Worm (Caenorhabditis elegans): ENCODE results near the gene lst-5.

Gene lst-5

DNA sequence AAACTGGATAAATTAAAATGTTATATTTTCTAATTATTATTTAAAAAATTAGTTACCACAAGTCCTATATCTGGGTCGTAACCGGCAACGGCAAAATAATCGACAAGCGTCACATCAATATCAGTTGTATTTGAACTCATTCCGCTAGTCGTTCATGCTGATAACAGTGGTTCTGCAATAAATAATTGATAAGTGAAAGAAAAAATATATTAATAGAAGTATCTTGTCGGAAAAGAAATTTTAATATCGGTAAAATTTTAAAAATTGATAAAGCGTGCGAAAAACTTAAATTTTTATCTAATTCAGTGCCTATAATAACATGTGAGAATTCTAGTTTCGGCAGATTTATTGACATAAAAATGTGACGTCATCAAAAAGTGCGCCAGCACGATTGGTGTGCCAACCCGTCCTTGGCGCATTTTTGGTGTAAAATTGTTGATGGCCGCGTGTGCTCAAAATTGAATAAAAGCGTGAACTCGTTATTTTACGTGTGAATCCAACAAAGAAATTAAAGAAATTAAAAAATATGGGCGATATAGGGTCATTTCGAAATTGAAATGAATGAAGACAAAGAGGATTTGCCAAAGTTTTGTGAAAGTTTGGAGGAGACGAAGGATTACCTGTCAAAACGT, at the start of gene lst-5, which contains the start of gene lst-6 (continued):
- TF ChIP-seq ceh-63 (GFP tag; optimal IDR thresholded peaks at IDR 0.05) (no peak), dpl-1 (GFP tag; optimal IDR thresholded peaks at IDR 0.05) (peak; percentile 34 to 77 (median 73)), egl-27 (tag; optimal IDR thresholded peaks at IDR 0.05) (no peak), aha-1 (tag; optimal IDR thresholded peaks at IDR 0.05) (no peak), nhr-71 (tag; optimal IDR thresholded peaks at IDR 0.05) (peak; percentile 84), isw-1 (GFP tag; IDR thresholded peaks at IDR 0.05) (peak; percentile 58), ets-5 (GFP tag; IDR thresholded peaks at IDR 0.05) (no peak), lin-13 (GFP tag; optimal IDR thresholded peaks at IDR 0.05) (peak; percentile 24), snpc-4 (tag; optimal IDR thresholded peaks at IDR 0.05) (peak; percentile 56), fkh-10 (GFP tag; optimal IDR thresholded peaks at IDR 0.05) (peak; percentile 47), C16A3.4 (tag; optimal IDR thresholded peaks at IDR 0.05) (peak; percentile 69), tlp-1 (tag; optimal IDR thresholded peaks at IDR 0.05) (no peak), mdl-1 (tag; optimal IDR thresholded peaks at IDR 0.05) (peak in 1 of 2 experiments; percentile 42), unc-98 (GFP tag; IDR thresholded peaks at IDR 0.05) (no peak), pag-3 (tag; optimal IDR thresholded peaks at IDR 0.05; ENCODE audit: borderline replicate concordance, insufficient read depth) (no peak), unc-30 (tag; optimal IDR thresholded peaks at IDR 0.05) (no peak), dsc-1 (tag; optimal IDR thresholded peaks at IDR 0.05) (peak; percentile 70), ceh-88 (GFP tag; IDR thresholded peaks at IDR 0.05) (peak; percentile 62), pqm-1 (tag; optimal IDR thresholded peaks at IDR 0.05) (no peak), ztf-11 (tag; optimal IDR thresholded peaks at IDR 0.05) (no peak), lsy-2 (tag; optimal IDR thresholded peaks at IDR 0.05) (peak; percentile 80 to 85), lin-14 (GFP tag; optimal IDR thresholded peaks at IDR 0.05) (peak; percentile 86), tbx-2 (tag; optimal IDR thresholded peaks at IDR 0.05) (peak; percentile 68), lir-3 (tag; optimal IDR thresholded peaks at IDR 0.05; ENCODE audit: poor library complexity) (peak; percentile 44), nhr-85 (tag) (peak; percentile 57), aly-2 (tag; optimal IDR thresholded peaks at IDR 0.05) (no peak), unc-62 (GFP tag; optimal IDR thresholded peaks at IDR 0.05) (no peak), swsn-7 (tag; optimal IDR thresholded peaks at IDR 0.05) (peak; percentile 74), xbp-1 (tag; optimal IDR thresholded peaks at IDR 0.05) (peak; percentile 76), snu-23 (GFP tag; optimal IDR thresholded peaks at IDR 0.05) (peak; percentile 76), lin-15B (tag; optimal IDR thresholded peaks at IDR 0.05) (peak; percentile 50), ces-1 (GFP tag; optimal IDR thresholded peaks at IDR 0.05) (no peak)

DNA sequence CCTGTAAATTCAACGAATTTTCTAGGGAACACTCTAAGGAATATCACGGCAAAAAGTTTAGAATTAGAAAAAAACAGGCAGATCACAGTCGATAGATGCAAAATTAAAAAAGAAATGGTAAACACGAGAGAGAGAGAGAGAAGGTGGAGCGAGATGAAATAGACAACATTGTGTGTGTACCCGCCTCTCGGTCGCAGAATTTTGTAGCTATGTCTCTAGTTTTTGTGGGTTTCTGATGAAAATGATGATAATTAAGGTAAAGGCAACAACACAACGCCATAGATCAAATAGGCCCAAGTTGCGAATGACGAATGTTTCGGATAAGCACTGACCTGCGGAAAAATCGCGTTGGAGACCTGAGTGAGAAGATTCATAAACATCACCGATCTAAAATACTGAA, 49.2 kb upstream of the lst-5 start, which contains the start of gene sod-1:
Gene sod-1, minus strand, starts transcription at position 387 of the 400 bp plus-strand sequence.
- TF ChIP-seq snu-23 (GFP tag; optimal IDR thresholded peaks at IDR 0.05) (peak; percentile 32), blmp-1 (tag; optimal IDR thresholded peaks at IDR 0.05) (peak; percentile 12), lin-14 (GFP tag; optimal IDR thresholded peaks at IDR 0.05) (peak; percentile 24), skn-1 (tag; optimal IDR thresholded peaks at IDR 0.05) (peak; percentile 75), dsc-1 (tag; optimal IDR thresholded peaks at IDR 0.05) (no peak), elt-3 (tag; optimal IDR thresholded peaks at IDR 0.05) (peak in 1 of 6 experiments; percentile 51), lin-35 (GFP tag; optimal IDR thresholded peaks at IDR 0.05) (peak in 1 of 2 experiments; percentile 25), rnt-1 (tag; optimal IDR thresholded peaks at IDR 0.05) (peak; percentile 13), lir-3 (tag; optimal IDR thresholded peaks at IDR 0.05; ENCODE audit: poor library complexity) (no peak)

DNA sequence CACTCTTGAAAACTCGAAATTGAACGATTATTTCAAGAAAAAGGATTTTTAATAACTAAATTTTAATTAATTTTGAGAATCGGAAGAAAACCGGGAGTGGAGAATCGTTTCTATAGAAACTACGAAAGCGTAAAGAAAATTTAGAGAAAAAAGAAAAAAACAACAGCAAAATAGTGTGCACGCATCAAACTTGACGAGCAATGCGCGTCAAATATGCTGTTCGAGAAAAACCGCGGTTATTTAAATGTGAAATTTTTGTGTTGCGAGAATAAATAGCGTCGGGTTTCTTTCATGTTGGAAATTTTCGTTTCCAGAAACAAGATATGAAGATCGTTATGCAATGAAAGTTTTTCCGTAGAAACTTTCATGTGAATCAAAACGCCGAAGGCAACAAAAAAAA, 48.7 kb upstream of the lst-5 start:
- TF ChIP-seq elt-3 (tag; optimal IDR thresholded peaks at IDR 0.05): no peak
- no peak for TF ChIP-seq ztf-4 (tag; optimal IDR thresholded peaks at IDR 0.05)
- peak; percentile 50 for TF ChIP-seq rnt-1 (tag; optimal IDR thresholded peaks at IDR 0.05)
- TF ChIP-seq mab-9 (GFP tag; IDR thresholded peaks at IDR 0.05): no peak
- peak; percentile 57 for TF ChIP-seq mep-1 (tag; optimal IDR thresholded peaks at IDR 0.05)
- peak; percentile 39 for TF ChIP-seq unc-130 (tag; optimal IDR thresholded peaks at IDR 0.05)
- no peak for TF ChIP-seq vab-15 (tag; optimal IDR thresholded peaks at IDR 0.05)
- TF ChIP-seq nhr-28 (tag; optimal IDR thresholded peaks at IDR 0.05): no peak
- TF ChIP-seq nhr-84 (tag; optimal IDR thresholded peaks at IDR 0.05): no peak
- TF ChIP-seq C16A3.4 (tag; optimal IDR thresholded peaks at IDR 0.05): peak; percentile 42
- no peak for TF ChIP-seq ets-5 (GFP tag; IDR thresholded peaks at IDR 0.05)
- TF ChIP-seq nhr-71 (tag; optimal IDR thresholded peaks at IDR 0.05): peak; percentile 66
- TF ChIP-seq ztf-11 (tag; optimal IDR thresholded peaks at IDR 0.05): no peak
- TF ChIP-seq ceh-8 (GFP tag; optimal IDR thresholded peaks at IDR 0.05): no peak
- TF ChIP-seq fkh-10 (GFP tag; optimal IDR thresholded peaks at IDR 0.05): peak; percentile 2
- no peak for TF ChIP-seq tlp-1 (tag; optimal IDR thresholded peaks at IDR 0.05)
- TF ChIP-seq pax-3 (tag; optimal IDR thresholded peaks at IDR 0.05): no peak
- peak; percentile 41 for TF ChIP-seq nhr-85 (tag)
- TF ChIP-seq swsn-7 (tag; optimal IDR thresholded peaks at IDR 0.05): peak; percentile 44
- TF ChIP-seq unc-62 (GFP tag; optimal IDR thresholded peaks at IDR 0.05): no peak
- peak in 1 of 2 experiments; percentile 11 for TF ChIP-seq mdl-1 (tag; optimal IDR thresholded peaks at IDR 0.05)
- TF ChIP-seq snpc-4 (tag; optimal IDR thresholded peaks at IDR 0.05): peak; percentile 43
- no peak for TF ChIP-seq hlh-17 (GFP tag; optimal IDR thresholded peaks at IDR 0.05; ENCODE audit: borderline replicate concordance)
